Fruit fly (Drosophila melanogaster) whole organism, larva: Measurements from ENCODE around the gene CG14270.

ENCODE experiments used
- noc ChIP-seq: fragments of 200-800 bp; sonication (Bioruptor generic); optimal IDR thresholded peaks from 3 replicates; lab custom pipeline; 2019; ENCODE audit warnings: missing biosample characterization, mild to moderate bottlenecking, missing genetic modification characterization, moderate library complexity

The CG14270 gene

dm6 chrX:3435707-3436106, 49.5 kb downstream of the CG14270 start, which contains the start of gene CG14269:
Gene CG14269, minus strand, starts transcription at chrX:3435807.
- no peak for TF ChIP-seq noc (tag; lab: Kevin White, UChicago)
